Worm (Caenorhabditis elegans) whole organism, young adult: ENCODE measurements around the gene T07A9.12.
A peak's percentile ranks its signal among the peaks of the same experiment; 100 is the strongest.

Experiments used
- C06A6.2 ChIP-seq: fragments of 200-800 bp; sonication (Bioruptor generic); conservative IDR thresholded peaks from 2 replicates; pipeline ENCODE4 v1.3.6; 2022; ENCODE audit warnings: missing genetic modification characterization, missing compliant biosample characterization
- D2030.7 ChIP-seq: fragments of 200-800 bp; sonication (Bioruptor generic); IDR thresholded peaks from 2 replicates; pipeline ENCODE4 v1.3.6; 2022; ENCODE audit warnings: missing genetic modification reagents, missing genetic modification characterization, missing compliant biosample characterization
- F10E7.11 ChIP-seq: sonication (generic microtip); optimal IDR thresholded peaks from 2 replicates; lab custom pipeline; 2017; ENCODE audit warnings: mild to moderate bottlenecking, missing genetic modification characterization, moderate library complexity, missing compliant biosample characterization
- F37B4.10 ChIP-seq: fragments of 200-800 bp; sonication (Bioruptor generic); IDR thresholded peaks from 2 replicates; pipeline ENCODE4 v1.3.6; 2022; ENCODE audit warnings: missing genetic modification characterization, missing compliant biosample characterization
- F49E8.2 ChIP-seq: sonication (generic microtip); optimal IDR thresholded peaks from 3 replicates; lab custom pipeline; 2017; ENCODE audit warnings: missing genetic modification characterization, mild to moderate bottlenecking, missing compliant biosample characterization, antibody characterized with exemption, moderate library complexity; ENCODE audit not compliant: insufficient read depth
- F57C9.4 ChIP-seq: sonication (generic microtip); optimal IDR thresholded peaks from 2 replicates; lab custom pipeline; 2017; ENCODE audit warnings: mild to moderate bottlenecking, missing genetic modification characterization, missing compliant biosample characterization
- K12H6.12 ChIP-seq: fragments of 200-800 bp; sonication (Bioruptor generic); optimal IDR thresholded peaks from 2 replicates; lab custom pipeline; 2018; ENCODE audit warnings: mild to moderate bottlenecking, missing genetic modification characterization, missing compliant biosample characterization
- Y53F4B.3 ChIP-seq: fragments of 200-800 bp; sonication (Bioruptor generic); IDR thresholded peaks from 2 replicates; pipeline ENCODE4 v1.3.6; 2022; ENCODE audit warnings: missing genetic modification reagents, missing genetic modification characterization, missing compliant biosample characterization
- Y56A3A.18 ChIP-seq: fragments of 200-800 bp; sonication (Bioruptor generic); IDR thresholded peaks from 2 replicates; pipeline ENCODE4 v1.3.6; 2022; ENCODE audit warnings: missing genetic modification reagents, missing genetic modification characterization, missing compliant biosample characterization
- Y79H2A.3 ChIP-seq: fragments of 200-800 bp; sonication (Bioruptor generic); conservative IDR thresholded peaks from 2 replicates; pipeline ENCODE4 v1.3.6; 2022; ENCODE audit warnings: missing genetic modification reagents, missing genetic modification characterization, missing compliant biosample characterization
- ZK185.1 ChIP-seq: sonication (generic microtip); optimal IDR thresholded peaks from 2 replicates; lab custom pipeline; 2016; ENCODE audit warnings: mild to moderate bottlenecking, missing genetic modification characterization, missing compliant biosample characterization; ENCODE audit not compliant: poor library complexity, severe bottlenecking
- akir-1 ChIP-seq: fragments of 200-800 bp; sonication (Bioruptor generic); optimal IDR thresholded peaks from 2 replicates; lab custom pipeline; 2018; ENCODE audit warnings: mild to moderate bottlenecking, missing genetic modification characterization, moderate library complexity, missing compliant biosample characterization
- aptf-3 ChIP-seq: fragments of 200-800 bp; sonication (Bioruptor generic); IDR thresholded peaks from 2 replicates; pipeline ENCODE4 v1.3.6; 2022; ENCODE audit warnings: missing genetic modification characterization, missing compliant biosample characterization
- attf-5 ChIP-seq: fragments of 200-800 bp; sonication (Bioruptor generic); optimal IDR thresholded peaks from 2 replicates; lab custom pipeline; 2018; ENCODE audit warnings: mild to moderate bottlenecking, missing genetic modification characterization, missing compliant biosample characterization
- attf-6 ChIP-seq: fragments of 200-800 bp; sonication (Bioruptor generic); IDR thresholded peaks from 2 replicates; pipeline ENCODE4 v1.3.6; 2022; ENCODE audit warnings: missing genetic modification reagents, missing genetic modification characterization, missing compliant biosample characterization
- bed-1 ChIP-seq: fragments of 200-800 bp; sonication (Bioruptor generic); IDR thresholded peaks from 2 replicates; pipeline ENCODE4 v1.3.6; 2022; ENCODE audit warnings: missing genetic modification reagents, missing genetic modification characterization, missing compliant biosample characterization
- bed-2 ChIP-seq: fragments of 200-800 bp; sonication (Bioruptor generic); IDR thresholded peaks from 2 replicates; pipeline ENCODE4 v1.3.6; 2022; ENCODE audit warnings: missing genetic modification reagents, missing genetic modification characterization, missing compliant biosample characterization
- ceh-100 ChIP-seq: fragments of 200-800 bp; sonication (Bioruptor generic); IDR thresholded peaks from 2 replicates; pipeline ENCODE4 v1.3.6; 2022; ENCODE audit warnings: missing genetic modification reagents, missing genetic modification characterization, missing compliant biosample characterization
- ceh-40 ChIP-seq: fragments of 200-800 bp; sonication (Bioruptor generic); IDR thresholded peaks from 2 replicates; pipeline ENCODE4 v1.3.6; 2022; ENCODE audit warnings: missing genetic modification characterization, missing compliant biosample characterization
- ceh-79 ChIP-seq: sonication (generic microtip); optimal IDR thresholded peaks from 2 replicates; lab custom pipeline; 2017; ENCODE audit warnings: mild to moderate bottlenecking, missing genetic modification characterization, missing compliant biosample characterization
- chd-7 ChIP-seq: sonication (generic microtip); optimal IDR thresholded peaks from 2 replicates; lab custom pipeline; 2016; ENCODE audit warnings: mild to moderate bottlenecking, missing genetic modification characterization, moderate library complexity, missing compliant biosample characterization
- efl-1 ChIP-seq: fragments of 150-350 bp; optimal IDR thresholded peaks from 2 replicates; lab custom pipeline; 2014; ENCODE audit warnings: missing biosample characterization, missing genetic modification reagents, missing genetic modification characterization
- egl-18 ChIP-seq: fragments of 200-800 bp; sonication (Bioruptor generic); IDR thresholded peaks from 2 replicates; pipeline ENCODE4 v1.3.6; 2022; ENCODE audit warnings: missing genetic modification reagents, missing genetic modification characterization, missing compliant biosample characterization
- egl-44 ChIP-seq: fragments of 200-800 bp; sonication (Bioruptor generic); IDR thresholded peaks from 2 replicates; pipeline ENCODE4 v1.3.6; 2022; ENCODE audit warnings: missing genetic modification reagents, missing genetic modification characterization, missing compliant biosample characterization
- egrh-3 ChIP-seq: fragments of 200-800 bp; sonication (Bioruptor generic); IDR thresholded peaks from 2 replicates; pipeline ENCODE4 v1.3.6; 2022; ENCODE audit warnings: missing genetic modification reagents, missing genetic modification characterization, missing compliant biosample characterization
- ekl-4 ChIP-seq: fragments of 200-800 bp; sonication (Bioruptor generic); IDR thresholded peaks from 2 replicates; pipeline ENCODE4 v1.3.6; 2022; ENCODE audit warnings: missing genetic modification reagents, missing genetic modification characterization, missing compliant biosample characterization
- gei-17 ChIP-seq: fragments of 200-800 bp; sonication (Bioruptor generic); optimal IDR thresholded peaks from 2 replicates; lab custom pipeline; 2018; ENCODE audit warnings: mild to moderate bottlenecking, missing genetic modification characterization, missing compliant biosample characterization
- hlh-12 ChIP-seq: sonication (generic microtip); optimal IDR thresholded peaks from 2 replicates; lab custom pipeline; 2016; ENCODE audit warnings: missing genetic modification characterization, missing compliant biosample characterization
- hmg-20 ChIP-seq: fragments of 200-800 bp; sonication (Bioruptor generic); IDR thresholded peaks from 2 replicates; pipeline ENCODE4 v1.3.6; 2022; ENCODE audit warnings: missing genetic modification reagents, missing genetic modification characterization, missing compliant biosample characterization
- lag-1 ChIP-seq: fragments of 200-800 bp; sonication (Bioruptor generic); IDR thresholded peaks from 2 replicates; pipeline ENCODE4 v1.3.6; 2022; ENCODE audit warnings: missing genetic modification reagents, missing genetic modification characterization, missing compliant biosample characterization
- lsl-1 ChIP-seq: fragments of 200-800 bp; sonication (Bioruptor generic); optimal IDR thresholded peaks from 2 replicates; lab custom pipeline; 2018; ENCODE audit warnings: mild to moderate bottlenecking, missing genetic modification characterization, moderate library complexity, missing compliant biosample characterization
- madf-3 ChIP-seq: fragments of 200-800 bp; sonication (Bioruptor generic); IDR thresholded peaks from 2 replicates; pipeline ENCODE4 v1.3.6; 2022; ENCODE audit warnings: missing genetic modification reagents, missing genetic modification characterization, missing compliant biosample characterization
- madf-8 ChIP-seq: fragments of 200-800 bp; sonication (Bioruptor generic); conservative IDR thresholded peaks from 2 replicates; pipeline ENCODE4 v1.3.6; 2022; ENCODE audit warnings: missing genetic modification reagents, missing genetic modification characterization, missing compliant biosample characterization
- mxl-1 ChIP-seq: sonication (generic microtip); optimal IDR thresholded peaks from 2 replicates; lab custom pipeline; 2016; ENCODE audit warnings: missing genetic modification characterization, missing compliant biosample characterization
- nhr-179 ChIP-seq: sonication (generic microtip); optimal IDR thresholded peaks from 2 replicates; lab custom pipeline; 2016; ENCODE audit warnings: mild to moderate bottlenecking, missing genetic modification characterization, missing compliant biosample characterization
- pha-4 ChIP-seq: fragments of 150-350 bp; sonication (generic microtip); optimal IDR thresholded peaks from 2 replicates; lab custom pipeline; 2014; ENCODE audit warnings: missing biosample characterization, missing genetic modification reagents, missing genetic modification characterization
- rcor-1 ChIP-seq: fragments of 200-800 bp; sonication (Bioruptor generic); IDR thresholded peaks from 2 replicates; pipeline ENCODE4 v1.3.6; 2022; ENCODE audit warnings: missing genetic modification reagents, missing genetic modification characterization, missing compliant biosample characterization
- snpc-3.4 ChIP-seq: sonication (generic microtip); optimal IDR thresholded peaks from 2 replicates; lab custom pipeline; 2017; ENCODE audit warnings: missing genetic modification characterization, mild to moderate bottlenecking, missing compliant biosample characterization, antibody characterized with exemption, moderate library complexity, missing genotype, missing genetic modification reagents
- snpc-4 ChIP-seq, 5 experiments: fragments of 150-350 bp in 1 of 5; sonication (generic microtip) in 4 of 5; optimal IDR thresholded peaks; 2 replicates each; lab custom pipeline; 2014 to 2018; ENCODE audit warnings: missing genetic modification characterization in 5 of 5, missing biosample characterization in 3 of 5, antibody characterized with exemption in 2 of 5, mild to moderate bottlenecking in 2 of 5, missing compliant biosample characterization in 2 of 5, missing genotype in 2 of 5, moderate library complexity in 2 of 5, missing genetic modification reagents in 1 of 5
- sptf-2 ChIP-seq: fragments of 200-800 bp; sonication (Bioruptor generic); optimal IDR thresholded peaks from 2 replicates; lab custom pipeline; 2018; ENCODE audit warnings: mild to moderate bottlenecking, missing genetic modification characterization, missing compliant biosample characterization
- tbx-9 ChIP-seq: sonication (generic microtip); optimal IDR thresholded peaks from 2 replicates; lab custom pipeline; 2016; ENCODE audit warnings: borderline replicate concordance, missing genetic modification characterization, inconsistent platforms, missing compliant biosample characterization
- unc-130 ChIP-seq: sonication (generic microtip); optimal IDR thresholded peaks from 2 replicates; lab custom pipeline; 2016; ENCODE audit warnings: missing genetic modification reagents, missing genetic modification characterization, missing compliant biosample characterization
- ztf-18 ChIP-seq: sonication (generic microtip); optimal IDR thresholded peaks from 2 replicates; lab custom pipeline; 2016; ENCODE audit warnings: missing genotype, mild to moderate bottlenecking, missing genetic modification characterization, missing compliant biosample characterization
- ztf-25 ChIP-seq: fragments of 200-800 bp; sonication (Bioruptor generic); IDR thresholded peaks from 2 replicates; pipeline ENCODE4 v1.3.6; 2022; ENCODE audit warnings: missing genetic modification reagents, missing genetic modification characterization, missing compliant biosample characterization
- ztf-28 ChIP-seq: fragments of 200-800 bp; sonication (Bioruptor generic); IDR thresholded peaks from 2 replicates; pipeline ENCODE4 v1.3.6; 2022; ENCODE audit warnings: missing genetic modification reagents, missing genetic modification characterization, missing compliant biosample characterization
- ztf-3 ChIP-seq: fragments of 200-800 bp; sonication (Bioruptor generic); optimal IDR thresholded peaks from 2 replicates; lab custom pipeline; 2018; ENCODE audit warnings: mild to moderate bottlenecking, missing genetic modification characterization, missing compliant biosample characterization
- ztf-6 ChIP-seq: fragments of 200-800 bp; sonication (Bioruptor generic); IDR thresholded peaks from 2 replicates; pipeline ENCODE4 v1.3.6; 2022; ENCODE audit warnings: missing genetic modification reagents, missing genetic modification characterization, missing compliant biosample characterization

The T07A9.12 gene

DNA sequence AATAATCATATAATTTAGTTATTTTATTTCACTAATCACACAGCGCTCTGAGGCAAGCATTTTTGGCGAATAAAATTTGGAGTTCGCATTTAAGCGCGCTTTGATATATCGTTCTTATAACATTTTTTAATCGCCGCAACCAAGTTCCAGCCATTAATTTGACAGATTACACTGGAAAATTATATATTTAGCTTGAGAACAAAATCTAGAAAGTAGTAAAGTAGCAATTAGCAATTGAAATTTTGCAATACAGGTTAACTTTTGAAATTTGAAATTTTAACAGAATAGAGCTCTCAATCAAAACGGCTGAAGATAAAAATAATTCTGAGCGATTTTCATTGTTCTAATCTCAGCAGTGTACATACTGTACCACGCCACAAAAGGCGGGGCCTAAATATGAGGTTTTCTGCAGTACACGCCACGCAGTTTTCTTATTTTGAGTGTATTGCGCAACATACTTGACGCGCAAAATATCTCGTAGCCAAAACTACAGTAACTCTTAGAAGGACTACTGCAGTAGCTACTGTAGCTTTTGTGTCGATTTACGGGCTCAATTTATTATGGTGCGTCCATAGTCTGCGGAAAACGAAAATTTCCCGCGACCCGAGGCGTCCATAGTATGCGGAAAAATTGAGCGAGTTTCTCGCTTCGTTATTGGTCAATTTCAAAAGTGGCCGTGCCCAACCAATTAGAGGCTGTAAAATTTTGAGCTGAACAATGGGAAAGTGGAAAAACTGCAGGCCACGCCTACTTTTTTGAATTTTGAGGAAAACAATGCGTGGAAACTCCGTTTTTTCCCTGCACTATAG is 16.6 kb downstream of the T07A9.12 start (continued):
- TF ChIP-seq snpc-4 (GFP tag; optimal IDR thresholded peaks at IDR 0.05; lab: Kevin White, UChicago) (peak; percentile 71), snpc-4 (tag; optimal IDR thresholded peaks at IDR 0.05; lab: Kevin White, UChicago) (peak in 3 of 4 experiments; percentile 80 to 95 (median 92)), madf-3 (GFP tag; lab: Robert Waterston, UW) (peak; percentile 66; the same call in 1 of the 2 replicates), hmg-20 (GFP tag; lab: Robert Waterston, UW) (no peak), D2030.7 (GFP tag; lab: Robert Waterston, UW) (no peak), pha-4 (no peak), nhr-179 (tag; lab: Kevin White, UChicago) (no peak), ekl-4 (GFP tag; lab: Robert Waterston, UW) (peak; percentile 67; the same call in 1 of the 2 replicates), Y53F4B.3 (GFP tag; lab: Robert Waterston, UW) (no peak), bed-2 (GFP tag; lab: Robert Waterston, UW) (no peak), K12H6.12 (tag; lab: Kevin White, UChicago) (no peak), chd-7 (tag; lab: Kevin White, UChicago) (peak; percentile 33), lsl-1 (GFP tag; lab: Kevin White, UChicago) (peak; percentile 74), Y56A3A.18 (no peak), gei-17 (no peak), Y79H2A.3 (GFP tag; lab: Robert Waterston, UW) (no peak), unc-130 (GFP tag; lab: Kevin White, UChicago) (no peak), ceh-79 (tag; lab: Kevin White, UChicago) (no peak), ceh-100 (GFP tag; lab: Robert Waterston, UW) (no peak), efl-1 (GFP tag; lab: Kevin White, UChicago) (no peak), sptf-2 (GFP tag; lab: Kevin White, UChicago) (no peak), akir-1 (GFP tag; lab: Kevin White, UChicago) (no peak), hlh-12 (tag; lab: Kevin White, UChicago) (no peak), ZK185.1 (no peak), F37B4.10 (GFP tag; lab: Robert Waterston, UW) (0 out of 2 replicates have a peak, but pooled peaks have one; percentile 81), attf-6 (GFP tag; lab: Robert Waterston, UW) (0 out of 2 replicates have a peak, but pooled peaks have one; percentile 53), ceh-40 (GFP tag; lab: Robert Waterston, UW) (no peak), F49E8.2 (tag; lab: Kevin White, UChicago) (peak; percentile 88), F57C9.4 (tag; lab: Kevin White, UChicago) (peak; percentile 16), C06A6.2 (GFP tag; lab: Robert Waterston, UW) (no peak), rcor-1 (GFP tag; lab: Robert Waterston, UW) (peak; percentile 68), mxl-1 (tag; lab: Kevin White, UChicago) (no peak), ztf-3 (GFP tag; lab: Kevin White, UChicago) (no peak), lag-1 (GFP tag; lab: Robert Waterston, UW) (no peak), tbx-9 (tag; lab: Kevin White, UChicago) (peak; percentile 24), madf-8 (no peak), egl-18 (GFP tag; lab: Robert Waterston, UW) (no peak), bed-1 (GFP tag; lab: Robert Waterston, UW) (no peak), egl-44 (GFP tag; lab: Robert Waterston, UW) (peak; percentile 57; the same call in 1 of the 2 replicates), ztf-28 (GFP tag; lab: Robert Waterston, UW) (no peak), aptf-3 (GFP tag; lab: Robert Waterston, UW) (no peak), snpc-3.4 (tag; lab: Kevin White, UChicago) (peak; percentile 54), attf-5 (GFP tag; lab: Kevin White, UChicago) (no peak), ztf-25 (GFP tag; lab: Robert Waterston, UW) (no peak), ztf-18 (no peak), F10E7.11 (tag; lab: Kevin White, UChicago) (no peak), ztf-6 (GFP tag; lab: Robert Waterston, UW) (no peak), egrh-3 (no peak)
